Worm (Caenorhabditis elegans) whole organism, L4 larva: Measurements from ENCODE around the gene ent-7.
A peak's percentile ranks its signal among the peaks of the same experiment; 100 is the strongest.

Experiments
- D1046.2 ChIP-seq: fragments of 200-800 bp; sonication (Bioruptor generic); IDR thresholded peaks from 2 replicates; pipeline ENCODE4 v1.3.6; 2022; ENCODE audit warnings: missing genetic modification characterization, missing compliant biosample characterization
- F26F4.8 ChIP-seq: fragments of 200-800 bp; sonication (Bioruptor generic); conservative IDR thresholded peaks from 2 replicates; pipeline ENCODE4 v1.3.6; 2022; ENCODE audit warnings: missing genetic modification characterization, missing compliant biosample characterization
- F44E2.7 ChIP-seq: fragments of 200-800 bp; sonication (Bioruptor generic); IDR thresholded peaks from 2 replicates; pipeline ENCODE4 v2.1.2; 2022; ENCODE audit warnings: missing genetic modification characterization, missing compliant biosample characterization
- T26A8.4 ChIP-seq: fragments of 200-800 bp; sonication (Bioruptor generic); IDR thresholded peaks from 2 replicates; pipeline ENCODE4 v1.3.6; 2022; ENCODE audit warnings: missing genetic modification characterization, missing compliant biosample characterization
- Y105C5A.15 ChIP-seq: fragments of 200-800 bp; sonication (Bioruptor generic); IDR thresholded peaks from 2 replicates; pipeline ENCODE4 v1.3.6; 2022; ENCODE audit warnings: missing genetic modification characterization, missing compliant biosample characterization
- Y5F2A.4 ChIP-seq: fragments of 200-800 bp; sonication (Bioruptor generic); optimal IDR thresholded peaks from 2 replicates; lab custom pipeline; 2018; ENCODE audit warnings: mild to moderate bottlenecking, missing genetic modification characterization, missing compliant biosample characterization
- ZK337.2 ChIP-seq: fragments of 200-800 bp; sonication (Bioruptor generic); IDR thresholded peaks from 2 replicates; pipeline ENCODE4 v1.3.6; 2022; ENCODE audit warnings: missing genetic modification reagents, missing genetic modification characterization, missing compliant biosample characterization
- ZK546.5 ChIP-seq, 2 experiments: sonication (generic microtip); optimal IDR thresholded peaks; 2 replicates each; lab custom pipeline; 2017; ENCODE audit warnings: missing biosample characterization in 2 of 2, missing genetic modification characterization in 2 of 2
- aha-1 ChIP-seq: fragments of 150-350 bp; peaks from one replicate; lab custom pipeline; 2014; ENCODE audit warnings: missing biosample characterization, missing genetic modification characterization
- ama-1 ChIP-seq: fragments of 150-350 bp; optimal IDR thresholded peaks from 2 replicates; lab custom pipeline; 2014; ENCODE audit warnings: inconsistent platforms, mixed read lengths
- arid-1 ChIP-seq: fragments of 200-800 bp; sonication (Bioruptor generic); conservative IDR thresholded peaks from 2 replicates; pipeline ENCODE4 v1.3.6; 2022; ENCODE audit warnings: missing genetic modification reagents, missing genetic modification characterization, missing compliant biosample characterization
- daf-16 ChIP-seq, 3 experiments: sonication (generic microtip); optimal IDR thresholded peaks; 2 replicates each; lab custom pipeline; 2016 to 2017; ENCODE audit warnings: missing genetic modification characterization in 3 of 3, missing genetic modification reagents in 3 of 3, mild to moderate bottlenecking in 2 of 3, missing compliant biosample characterization in 2 of 3, missing biosample characterization in 1 of 3, moderate library complexity in 1 of 3
- dmd-8 ChIP-seq: fragments of 200-800 bp; sonication (Bioruptor generic); IDR thresholded peaks from 2 replicates; pipeline ENCODE4 v1.3.6; 2022; ENCODE audit warnings: missing genetic modification characterization, missing compliant biosample characterization
- egl-27 ChIP-seq: sonication (generic microtip); optimal IDR thresholded peaks from 3 replicates; lab custom pipeline; 2017; ENCODE audit warnings: missing biosample characterization, missing genetic modification reagents, missing genetic modification characterization
- gei-8 ChIP-seq: fragments of 200-800 bp; sonication (Bioruptor generic); optimal IDR thresholded peaks from 2 replicates; lab custom pipeline; 2018; ENCODE audit warnings: mild to moderate bottlenecking, missing genetic modification characterization, missing compliant biosample characterization
- hif-1 ChIP-seq, 2 experiments: sonication (generic microtip); optimal IDR thresholded peaks; 2 replicates each; lab custom pipeline; 2016 to 2017; ENCODE audit warnings: missing compliant biosample characterization in 2 of 2, missing genetic modification characterization in 2 of 2, missing genetic modification reagents in 2 of 2, missing genotype in 2 of 2, mild to moderate bottlenecking in 1 of 2
- lim-7 ChIP-seq: fragments of 200-800 bp; sonication (Bioruptor generic); IDR thresholded peaks from 2 replicates; pipeline ENCODE4 v1.3.6; 2022; ENCODE audit warnings: missing genetic modification characterization, missing compliant biosample characterization
- lin-13 ChIP-seq: fragments of 150-350 bp; optimal IDR thresholded peaks from 2 replicates; lab custom pipeline; 2014; ENCODE audit warnings: missing biosample characterization, missing genetic modification reagents, missing genetic modification characterization
- lin-29 ChIP-seq: fragments of 200-800 bp; sonication (Bioruptor generic); IDR thresholded peaks from 2 replicates; pipeline ENCODE4 v1.3.6; 2022; ENCODE audit warnings: missing genetic modification reagents, missing genetic modification characterization, missing compliant biosample characterization
- lin-38 ChIP-seq: fragments of 200-800 bp; sonication (Bioruptor generic); IDR thresholded peaks from 2 replicates; pipeline ENCODE4 v1.3.6; 2022; ENCODE audit warnings: missing genetic modification reagents, missing genetic modification characterization, missing compliant biosample characterization
- lir-3 ChIP-seq: sonication (generic microtip); optimal IDR thresholded peaks from 2 replicates; lab custom pipeline; 2016; ENCODE audit warnings: mild to moderate bottlenecking, missing genetic modification characterization, missing compliant biosample characterization
- mdl-1 ChIP-seq, 2 experiments: fragments of 150-350 bp in 1 of 2; sonication (generic microtip) in 1 of 2; optimal IDR thresholded peaks; 2 replicates each; lab custom pipeline; 2014 to 2017; ENCODE audit warnings: missing biosample characterization in 2 of 2, missing genetic modification characterization in 2 of 2
- mdt-29 ChIP-seq: fragments of 200-800 bp; sonication (Bioruptor generic); IDR thresholded peaks from 2 replicates; pipeline ENCODE4 v1.3.6; 2022; ENCODE audit warnings: missing genetic modification reagents, missing genetic modification characterization, missing compliant biosample characterization
- mep-1 ChIP-seq: fragments of 150-350 bp; sonication (generic microtip); optimal IDR thresholded peaks from 3 replicates; lab custom pipeline; 2014; ENCODE audit warnings: missing biosample characterization, missing genetic modification characterization
- mes-2 ChIP-seq: sonication (generic microtip); optimal IDR thresholded peaks from 2 replicates; lab custom pipeline; 2016; ENCODE audit warnings: missing genotype, mild to moderate bottlenecking, missing genetic modification characterization, missing compliant biosample characterization; ENCODE audit not compliant: poor library complexity, severe bottlenecking
- mxl-2 ChIP-seq: fragments of 200-800 bp; sonication (Bioruptor generic); conservative IDR thresholded peaks from 2 replicates; pipeline ENCODE4 v1.3.6; 2022; ENCODE audit warnings: missing genetic modification reagents, missing genetic modification characterization, missing compliant biosample characterization
- nhr-25 ChIP-seq: sonication (generic microtip); optimal IDR thresholded peaks from 2 replicates; lab custom pipeline; 2017; ENCODE audit warnings: missing genetic modification characterization, mild to moderate bottlenecking, missing compliant biosample characterization, antibody characterized with exemption, moderate library complexity, borderline replicate concordance; ENCODE audit not compliant: insufficient read depth
- nhr-28 ChIP-seq: fragments of 150-350 bp; optimal IDR thresholded peaks from 2 replicates; lab custom pipeline; 2014; ENCODE audit warnings: missing biosample characterization, missing genetic modification characterization
- nhr-42 ChIP-seq: fragments of 200-800 bp; sonication (Bioruptor generic); IDR thresholded peaks from 2 replicates; pipeline ENCODE4 v1.3.6; 2022; ENCODE audit warnings: missing genetic modification characterization, missing compliant biosample characterization
- nhr-77 ChIP-seq: fragments of 150-350 bp; optimal IDR thresholded peaks from 2 replicates; lab custom pipeline; 2014; ENCODE audit warnings: missing biosample characterization, missing genetic modification characterization
- pha-4 ChIP-seq, 2 experiments: fragments of 150-350 bp in 1 of 2; fragments of 200-800 bp in 1 of 2; sonication (Bioruptor generic) in 1 of 2; IDR thresholded peaks in 1 of 2; optimal IDR thresholded peaks in 1 of 2; 2 replicates each; pipeline versions ENCODE4 v1.3.6 to Lab custom; 2014 to 2022; ENCODE audit warnings: missing genetic modification characterization in 2 of 2, missing genetic modification reagents in 2 of 2, missing biosample characterization in 1 of 2, missing compliant biosample characterization in 1 of 2
- php-3 ChIP-seq: fragments of 200-800 bp; sonication (Bioruptor generic); IDR thresholded peaks from 2 replicates; pipeline ENCODE4 v1.3.6; 2022; ENCODE audit warnings: missing genetic modification reagents, missing genetic modification characterization, missing compliant biosample characterization
- pqm-1 ChIP-seq: sonication (generic microtip); optimal IDR thresholded peaks from 2 replicates; lab custom pipeline; 2017; ENCODE audit warnings: missing biosample characterization, missing genetic modification characterization
- sdz-12 ChIP-seq: fragments of 200-800 bp; sonication (Bioruptor generic); optimal IDR thresholded peaks from 2 replicates; lab custom pipeline; 2018; ENCODE audit warnings: mild to moderate bottlenecking, missing genetic modification characterization, missing compliant biosample characterization
- skn-1 ChIP-seq: fragments of 150-350 bp; optimal IDR thresholded peaks from 2 replicates; lab custom pipeline; 2014; ENCODE audit warnings: missing biosample characterization, missing genetic modification characterization
- snpc-4 ChIP-seq: fragments of 150-350 bp; optimal IDR thresholded peaks from 2 replicates; lab custom pipeline; 2014; ENCODE audit warnings: missing biosample characterization, missing genetic modification characterization
- spr-1 ChIP-seq: sonication (generic microtip); optimal IDR thresholded peaks from 2 replicates; lab custom pipeline; 2016; ENCODE audit warnings: mild to moderate bottlenecking, missing genetic modification characterization, missing compliant biosample characterization
- tag-97 ChIP-seq: fragments of 200-800 bp; sonication (Bioruptor generic); IDR thresholded peaks from 2 replicates; pipeline ENCODE4 v1.3.6; 2022; ENCODE audit warnings: missing genetic modification characterization, missing compliant biosample characterization
- tra-1 ChIP-seq: fragments of 200-800 bp; sonication (Bioruptor generic); IDR thresholded peaks from 2 replicates; pipeline ENCODE4 v1.3.6; 2022; ENCODE audit warnings: missing genetic modification reagents, missing genetic modification characterization, missing compliant biosample characterization
- unc-39 ChIP-seq: sonication (generic microtip); optimal IDR thresholded peaks from 2 replicates; lab custom pipeline; 2017; ENCODE audit warnings: missing biosample characterization, missing genetic modification characterization
- vab-7 ChIP-seq: fragments of 200-800 bp; sonication (Bioruptor generic); IDR thresholded peaks from 2 replicates; pipeline ENCODE4 v1.3.6; 2022; ENCODE audit warnings: missing genetic modification reagents, missing genetic modification characterization, missing compliant biosample characterization
- zfp-3 ChIP-seq: fragments of 200-800 bp; sonication (Bioruptor generic); conservative IDR thresholded peaks from 2 replicates; pipeline ENCODE4 v1.3.6; 2022; ENCODE audit warnings: missing genetic modification reagents, missing genetic modification characterization, missing compliant biosample characterization
- zip-2 ChIP-seq: fragments of 150-350 bp; optimal IDR thresholded peaks from 2 replicates; lab custom pipeline; 2014; ENCODE audit warnings: missing biosample characterization, missing genetic modification characterization
- ztf-7 ChIP-seq: fragments of 150-350 bp; optimal IDR thresholded peaks from 2 replicates; lab custom pipeline; 2014; ENCODE audit warnings: missing biosample characterization, missing genetic modification characterization

The ent-7 gene

DNA sequence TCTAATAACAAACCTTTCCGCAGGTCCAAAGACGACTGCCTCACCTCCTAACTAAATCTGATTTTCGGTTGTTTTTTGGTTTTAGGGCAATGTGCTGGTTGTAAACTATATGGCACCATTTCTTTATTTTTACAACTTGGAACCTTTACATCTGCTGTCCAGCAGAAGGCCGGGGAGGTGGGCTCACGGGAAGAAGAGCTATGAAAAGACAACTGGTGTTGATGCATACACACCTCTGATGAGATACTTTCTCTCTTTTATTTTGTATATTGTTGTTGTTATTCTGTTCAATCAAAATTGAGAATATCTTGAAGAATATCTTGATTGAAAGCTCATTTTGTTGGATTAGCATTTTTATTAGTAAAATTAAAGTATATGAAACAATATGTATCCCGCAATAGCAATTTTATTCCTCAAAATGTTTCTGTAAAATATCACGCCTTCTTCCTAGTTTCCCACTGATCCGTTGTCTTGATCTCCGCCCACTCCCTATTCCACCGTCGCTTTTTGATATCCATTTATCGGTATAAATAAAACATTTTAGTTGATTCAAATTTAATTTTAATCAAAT lies 39.4 kb upstream of the ent-7 start, which contains the start of gene dhp-2:
Gene dhp-2, plus strand, starts transcription at position 521 of the 571 bp plus-strand sequence.
- TF ChIP-seq daf-16 (GFP tag; optimal IDR thresholded peaks at IDR 0.05; lab: Kevin White, UChicago) (peak in 1 of 2 experiments; percentile 56), daf-16 (tag; optimal IDR thresholded peaks at IDR 0.05; lab: Kevin White, UChicago) (no peak), mes-2 (no peak)

DNA sequence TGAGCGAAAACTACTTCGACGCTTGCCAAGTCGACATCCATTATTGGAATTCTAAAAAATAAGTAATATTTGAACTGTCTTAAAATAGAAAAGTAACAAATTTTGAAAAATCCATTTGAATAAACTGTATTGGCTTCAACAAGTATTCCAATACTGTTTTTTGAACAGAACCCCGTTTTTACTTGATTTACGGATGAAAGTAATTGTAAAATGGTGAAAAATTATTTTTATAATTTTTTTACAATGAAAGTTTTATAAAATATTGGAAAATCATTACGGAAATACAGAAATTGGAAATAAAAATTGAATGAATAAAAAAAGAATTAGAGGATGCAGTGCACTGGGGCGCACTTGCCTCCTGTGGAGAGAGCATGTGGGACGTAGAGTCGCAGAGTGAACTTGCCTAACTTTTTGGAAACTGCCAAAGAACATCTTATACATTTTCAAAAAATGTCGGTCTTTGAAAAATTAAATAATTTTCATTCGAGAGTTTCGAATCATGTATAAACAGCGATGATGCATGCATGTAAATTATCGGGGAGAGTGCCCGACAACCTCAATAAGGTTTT lies 34.8 kb upstream of the ent-7 start, which contains the start of gene rrp-1:
Gene rrp-1, minus strand, starts transcription at position 51 of the 569 bp plus-strand sequence.
- TF ChIP-seq lin-38, result peak; percentile 79
- no peak for TF ChIP-seq lin-13 (GFP tag; lab: Kevin White, UChicago)

ce11 chrIV:9982895-9983294 lies 34.2 kb upstream of the ent-7 start, which contains the start of gene mam-2:
Gene mam-2, plus strand, starts transcription at chrIV:9983195.
- TF ChIP-seq arid-1 (GFP tag; lab: Robert Waterston, UW), result no peak
- TF ChIP-seq tag-97 (GFP tag; lab: Robert Waterston, UW), result no peak
- no peak for TF ChIP-seq nhr-28 (tag; lab: Kevin White, UChicago)
- TF ChIP-seq mep-1 (tag; lab: Kevin White, UChicago), result no peak
- no peak for TF ChIP-seq F26F4.8
- no peak for TF ChIP-seq php-3 (GFP tag; lab: Robert Waterston, UW)
- no peak for TF ChIP-seq spr-1 (tag; lab: Kevin White, UChicago)
- TF ChIP-seq lim-7 (GFP tag; lab: Robert Waterston, UW), result no peak
- no peak for TF ChIP-seq pqm-1 (tag; lab: Kevin White, UChicago)
- TF ChIP-seq skn-1 (tag; lab: Kevin White, UChicago), result no peak
- no peak for TF ChIP-seq snpc-4
- no peak for TF ChIP-seq F44E2.7
- TF ChIP-seq lin-29 (GFP tag; lab: Robert Waterston, UW), result no peak
- TF ChIP-seq unc-39 (tag; lab: Kevin White, UChicago), result no peak
- TF ChIP-seq ZK546.5 (tag; optimal IDR thresholded peaks at IDR 0.05; lab: Kevin White, UChicago), result no peak
- TF ChIP-seq Y5F2A.4 (GFP tag; lab: Kevin White, UChicago), result no peak
- TF ChIP-seq gei-8 (GFP tag; lab: Kevin White, UChicago), result no peak
- no peak for TF ChIP-seq lir-3 (tag; lab: Kevin White, UChicago)
- no peak for TF ChIP-seq dmd-8
- TF ChIP-seq, all 104 proteins: peak for 0

ce11 chrIV:9989416-9989815 lies 27.7 kb upstream of the ent-7 start:
- TF ChIP-seq pha-4 (GFP tag; IDR thresholded peaks at IDR 0.05; lab: Robert Waterston, UW), result no peak; the same call in 1 of the 2 replicates
- TF ChIP-seq pha-4 (tag; optimal IDR thresholded peaks at IDR 0.05; lab: Kevin White, UChicago), result no peak
- no peak for TF ChIP-seq zip-2 (tag; lab: Kevin White, UChicago)
- TF ChIP-seq T26A8.4, result 0 out of 2 replicates have a peak, but pooled peaks have one; percentile 9
- TF ChIP-seq ZK337.2 (GFP tag; lab: Robert Waterston, UW), result no peak
- TF ChIP-seq Y105C5A.15 (GFP tag; lab: Robert Waterston, UW), result no peak
- TF ChIP-seq nhr-42 (GFP tag; lab: Robert Waterston, UW), result no peak
- no peak for TF ChIP-seq sdz-12 (GFP tag; lab: Kevin White, UChicago)
- no peak for TF ChIP-seq vab-7 (GFP tag; lab: Robert Waterston, UW)
- TF ChIP-seq ztf-7 (tag; lab: Kevin White, UChicago), result no peak
- TF ChIP-seq nhr-77 (tag; lab: Kevin White, UChicago), result no peak
- TF ChIP-seq snpc-4, result no peak
- TF ChIP-seq zfp-3 (GFP tag; lab: Robert Waterston, UW), result 0 out of 2 replicates have a peak, but pooled peaks have one; percentile 19
- TF ChIP-seq tra-1, result no peak
- TF ChIP-seq mdt-29, result no peak
- peak; percentile 55 for TF ChIP-seq aha-1
- TF ChIP-seq egl-27 (tag; lab: Kevin White, UChicago), result no peak
- no peak for TF ChIP-seq nhr-25 (tag; lab: Kevin White, UChicago)
- TF ChIP-seq ama-1, result peak; percentile 40
- TF ChIP-seq mxl-2 (GFP tag; lab: Robert Waterston, UW), result no peak
- no peak for TF ChIP-seq daf-16 (GFP tag; optimal IDR thresholded peaks at IDR 0.05; lab: Kevin White, UChicago)
- no peak for TF ChIP-seq daf-16 (tag; optimal IDR thresholded peaks at IDR 0.05; lab: Kevin White, UChicago)
- TF ChIP-seq ZK546.5 (tag; optimal IDR thresholded peaks at IDR 0.05; lab: Kevin White, UChicago), result no peak
- no peak for TF ChIP-seq hif-1 (tag; optimal IDR thresholded peaks at IDR 0.05; lab: Kevin White, UChicago)
- no peak for TF ChIP-seq php-3 (GFP tag; lab: Robert Waterston, UW)
- TF ChIP-seq mdl-1 (tag; optimal IDR thresholded peaks at IDR 0.05; lab: Kevin White, UChicago), result no peak
- TF ChIP-seq D1046.2 (GFP tag; lab: Robert Waterston, UW), result no peak
